Worm (Caenorhabditis elegans) whole organism, L1 larva: ENCODE data around the gene C13G5.2.

ENCODE experiments used
- C04F5.9 ChIP-seq: sonication (generic microtip); optimal IDR thresholded peaks from 2 replicates; lab custom pipeline; 2016; ENCODE audit warnings: missing genetic modification characterization, missing compliant biosample characterization
- C16A3.4 ChIP-seq: fragments of 150-350 bp; optimal IDR thresholded peaks from 2 replicates; lab custom pipeline; 2014; ENCODE audit warnings: missing biosample characterization, missing genetic modification characterization
- F16B12.6 ChIP-seq: fragments of 150-350 bp; optimal IDR thresholded peaks from 2 replicates; lab custom pipeline; 2014; ENCODE audit warnings: missing biosample characterization, missing genetic modification characterization
- aha-1 ChIP-seq: fragments of 150-350 bp; optimal IDR thresholded peaks from 2 replicates; lab custom pipeline; 2014; ENCODE audit warnings: missing biosample characterization, missing genetic modification characterization
- blmp-1 ChIP-seq: fragments of 150-350 bp; optimal IDR thresholded peaks from 2 replicates; lab custom pipeline; 2014; ENCODE audit warnings: missing biosample characterization, missing genetic modification characterization
- ceh-82 ChIP-seq, 3 experiments: fragments of 150-350 bp in 1 of 3; sonication (generic microtip) in 2 of 3; optimal IDR thresholded peaks; 2 replicates each; lab custom pipeline; 2014 to 2017; ENCODE audit warnings: missing biosample characterization in 3 of 3, missing genetic modification characterization in 3 of 3
- ces-1 ChIP-seq: fragments of 150-350 bp; optimal IDR thresholded peaks from 2 replicates; lab custom pipeline; 2014; ENCODE audit warnings: missing biosample characterization, missing genetic modification reagents, missing genetic modification characterization
- dpl-1 ChIP-seq, 3 experiments: fragments of 150-350 bp in 2 of 3; sonication (generic microtip) in 1 of 3; optimal IDR thresholded peaks; 2 replicates each; lab custom pipeline; 2014 to 2017; ENCODE audit warnings: missing biosample characterization in 3 of 3, missing genetic modification characterization in 3 of 3, missing genetic modification reagents in 3 of 3
- dsc-1 ChIP-seq: sonication (generic microtip); optimal IDR thresholded peaks from 2 replicates; lab custom pipeline; 2016; ENCODE audit warnings: mild to moderate bottlenecking, missing genetic modification characterization, missing compliant biosample characterization
- efl-1 ChIP-seq, 4 experiments: fragments of 150-350 bp; optimal IDR thresholded peaks in 3 of 4; peaks in 1 of 4; 1 replicate in 1 of 4; 2 replicates in 3 of 4; lab custom pipeline; 2014; ENCODE audit warnings: missing biosample characterization in 2 of 4, missing genetic modification characterization in 2 of 4, missing genetic modification reagents in 2 of 4
- egl-27 ChIP-seq, 2 experiments: fragments of 150-350 bp in 1 of 2; sonication (generic microtip); optimal IDR thresholded peaks; 3 replicates each; lab custom pipeline; 2017 to 2018; ENCODE audit warnings: missing biosample characterization in 2 of 2, missing genetic modification characterization in 2 of 2, missing genetic modification reagents in 2 of 2
- fkh-4 ChIP-seq: sonication (generic microtip); optimal IDR thresholded peaks from 2 replicates; lab custom pipeline; 2016; ENCODE audit warnings: missing compliant biosample characterization, missing genetic modification characterization, borderline replicate concordance
- isw-1 ChIP-seq: fragments of 200-800 bp; sonication (Bioruptor generic); IDR thresholded peaks from 2 replicates; pipeline ENCODE4 v1.3.6; 2022; ENCODE audit warnings: missing genetic modification characterization, missing compliant biosample characterization
- lin-14 ChIP-seq: fragments of 200-800 bp; sonication (Bioruptor generic); optimal IDR thresholded peaks from 2 replicates; lab custom pipeline; 2018; ENCODE audit warnings: mild to moderate bottlenecking, missing genetic modification characterization, moderate library complexity, missing compliant biosample characterization
- lin-15B ChIP-seq: fragments of 150-350 bp; sonication (generic microtip); optimal IDR thresholded peaks from 3 replicates; lab custom pipeline; 2014; ENCODE audit warnings: missing biosample characterization, missing genetic modification characterization
- lin-35 ChIP-seq, 2 experiments: fragments of 150-350 bp; optimal IDR thresholded peaks; 2 replicates each; lab custom pipeline; 2014; ENCODE audit warnings: missing biosample characterization in 2 of 2, missing genetic modification characterization in 2 of 2, missing genetic modification reagents in 2 of 2
- lin-39 ChIP-seq: fragments of 150-350 bp; optimal IDR thresholded peaks from 2 replicates; lab custom pipeline; 2014; ENCODE audit warnings: missing biosample characterization, missing genetic modification reagents, missing genetic modification characterization
- lsy-2 ChIP-seq, 2 experiments: fragments of 150-350 bp; optimal IDR thresholded peaks; 2 replicates each; lab custom pipeline; 2014; ENCODE audit warnings: missing biosample characterization in 2 of 2, missing genetic modification characterization in 2 of 2
- mdl-1 ChIP-seq, 2 experiments: fragments of 150-350 bp; optimal IDR thresholded peaks; 2 replicates each; lab custom pipeline; 2014 to 2017; ENCODE audit warnings: missing biosample characterization in 2 of 2, missing genetic modification characterization in 2 of 2, inconsistent platforms in 1 of 2
- mep-1 ChIP-seq: fragments of 150-350 bp; optimal IDR thresholded peaks from 2 replicates; lab custom pipeline; 2014; ENCODE audit warnings: missing biosample characterization, missing genetic modification characterization
- nhr-11 ChIP-seq: fragments of 150-350 bp; optimal IDR thresholded peaks from 2 replicates; lab custom pipeline; 2014; ENCODE audit warnings: missing biosample characterization, missing genetic modification characterization
- nhr-12 ChIP-seq: sonication (generic microtip); optimal IDR thresholded peaks from 2 replicates; lab custom pipeline; 2017; ENCODE audit warnings: missing biosample characterization, missing genetic modification characterization
- nhr-20 ChIP-seq: sonication (generic microtip); optimal IDR thresholded peaks from 2 replicates; lab custom pipeline; 2016; ENCODE audit warnings: mild to moderate bottlenecking, missing genetic modification characterization, missing compliant biosample characterization
- nhr-47 ChIP-seq: sonication (generic microtip); optimal IDR thresholded peaks from 2 replicates; lab custom pipeline; 2016; ENCODE audit warnings: mild to moderate bottlenecking, missing genetic modification characterization, moderate library complexity, missing compliant biosample characterization
- nhr-71 ChIP-seq: sonication (generic microtip); optimal IDR thresholded peaks from 2 replicates; lab custom pipeline; 2016; ENCODE audit warnings: mild to moderate bottlenecking, missing genetic modification characterization, moderate library complexity, missing compliant biosample characterization
- pax-3 ChIP-seq: fragments of 200-800 bp; sonication (Bioruptor generic); optimal IDR thresholded peaks from 2 replicates; lab custom pipeline; 2018; ENCODE audit warnings: mild to moderate bottlenecking, missing genetic modification characterization, moderate library complexity, missing compliant biosample characterization
- skn-1 ChIP-seq: fragments of 150-350 bp; optimal IDR thresholded peaks from 2 replicates; lab custom pipeline; 2014; ENCODE audit warnings: missing biosample characterization, missing genetic modification characterization
- snpc-4 ChIP-seq: fragments of 150-350 bp; optimal IDR thresholded peaks from 2 replicates; lab custom pipeline; 2014; ENCODE audit warnings: missing biosample characterization, missing genetic modification characterization
- snu-23 ChIP-seq: sonication (generic microtip); optimal IDR thresholded peaks from 2 replicates; lab custom pipeline; 2016; ENCODE audit warnings: missing genetic modification characterization, missing compliant biosample characterization
- sup-37 ChIP-seq: fragments of 200-800 bp; sonication (Bioruptor generic); optimal IDR thresholded peaks from 2 replicates; lab custom pipeline; 2018; ENCODE audit warnings: mild to moderate bottlenecking, missing genetic modification characterization, missing compliant biosample characterization
- tbx-2 ChIP-seq: sonication (generic microtip); optimal IDR thresholded peaks from 2 replicates; lab custom pipeline; 2016; ENCODE audit warnings: missing genetic modification characterization, missing compliant biosample characterization
- unc-30 ChIP-seq: sonication (generic microtip); optimal IDR thresholded peaks from 2 replicates; lab custom pipeline; 2017; ENCODE audit warnings: missing biosample characterization, missing genetic modification characterization
- unc-62 ChIP-seq: fragments of 150-350 bp; optimal IDR thresholded peaks from 2 replicates; lab custom pipeline; 2014; ENCODE audit warnings: missing biosample characterization, missing genetic modification reagents, missing genetic modification characterization
- unc-86 ChIP-seq: sonication (generic microtip); optimal IDR thresholded peaks from 2 replicates; lab custom pipeline; 2016; ENCODE audit warnings: missing genetic modification characterization, missing compliant biosample characterization
- unc-98 ChIP-seq: fragments of 200-800 bp; sonication (Bioruptor generic); IDR thresholded peaks from 2 replicates; pipeline ENCODE4 v1.3.6; 2022; ENCODE audit warnings: missing genetic modification characterization, missing compliant biosample characterization
- vab-15 ChIP-seq: sonication (generic microtip); optimal IDR thresholded peaks from 2 replicates; lab custom pipeline; 2017; ENCODE audit warnings: missing genotype, mild to moderate bottlenecking, missing genetic modification characterization, missing compliant biosample characterization
- xbp-1 ChIP-seq: sonication (generic microtip); optimal IDR thresholded peaks from 2 replicates; lab custom pipeline; 2016; ENCODE audit warnings: missing genetic modification characterization, missing compliant biosample characterization
- zag-1 ChIP-seq: fragments of 150-350 bp; optimal IDR thresholded peaks from 2 replicates; lab custom pipeline; 2014; ENCODE audit warnings: missing biosample characterization, missing genetic modification characterization
- zip-4 ChIP-seq: fragments of 200-800 bp; sonication (Bioruptor generic); optimal IDR thresholded peaks from 2 replicates; lab custom pipeline; 2018; ENCODE audit warnings: mild to moderate bottlenecking, missing genetic modification characterization, moderate library complexity, missing compliant biosample characterization
- ztf-11 ChIP-seq, 2 experiments: sonication (generic microtip); optimal IDR thresholded peaks; 2 replicates each; lab custom pipeline; 2016 to 2017; ENCODE audit warnings: missing genetic modification characterization in 2 of 2, missing biosample characterization in 1 of 2, missing compliant biosample characterization in 1 of 2

C13G5.2 gene

ce11 chrIII:8616587-8616986, 1.7 kb downstream of the C13G5.2 start, which contains the start of gene C06E1.11:
Gene C06E1.11 (minus strand): TSS chrIII:8616687.
- TF ChIP-seq dpl-1 (GFP tag; optimal IDR thresholded peaks at IDR 0.05; lab: Kevin White, UChicago) = no peak
- no peak for TF ChIP-seq efl-1 (optimal IDR thresholded peaks at IDR 0.05; lab: Kevin White, UChicago)
- peak in 1 of 2 experiments; percentile 35 for TF ChIP-seq efl-1 (GFP tag; optimal IDR thresholded peaks at IDR 0.05 in 1 of 2; lab: Kevin White, UChicago)

DNA sequence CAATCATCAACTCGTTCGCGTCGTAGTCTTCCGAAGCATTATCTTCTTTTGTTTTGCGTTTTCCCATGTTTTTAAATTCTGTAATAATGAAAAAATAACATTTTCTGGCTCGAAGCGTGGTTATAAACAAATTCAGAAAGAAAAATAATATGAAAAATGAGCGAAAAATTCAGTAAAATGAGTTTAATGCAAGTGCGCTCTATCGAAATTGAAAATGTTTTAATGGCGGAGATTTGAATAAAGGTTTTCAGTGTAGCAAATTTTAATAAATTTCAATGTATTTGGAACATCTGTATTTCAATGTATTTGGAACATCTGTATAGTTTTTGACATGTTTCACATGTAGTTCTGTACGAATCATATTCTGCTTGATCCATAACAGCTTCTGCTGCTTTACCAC, 3.8 kb downstream of the C13G5.2 start, which contains the start of gene rha-2:
Gene rha-2 (minus strand): TSS at position 80 of the 400 bp plus-strand sequence.
- TF ChIP-seq nhr-47 (tag; lab: Kevin White, UChicago) (peak; percentile 3), nhr-12 (tag; lab: Kevin White, UChicago) (no peak), aha-1 (tag; lab: Kevin White, UChicago) (no peak), lin-15B (tag; lab: Kevin White, UChicago) (peak; percentile 12), unc-86 (tag; lab: Kevin White, UChicago) (no peak), snu-23 (GFP tag; lab: Kevin White, UChicago) (peak; percentile 13), zag-1 (tag; lab: Kevin White, UChicago) (no peak), F16B12.6 (peak; percentile 22), ces-1 (GFP tag; lab: Kevin White, UChicago) (no peak), ztf-11 (tag; optimal IDR thresholded peaks at IDR 0.05; lab: Kevin White, UChicago) (no peak), skn-1 (tag; lab: Kevin White, UChicago) (no peak), lin-14 (GFP tag; lab: Kevin White, UChicago) (no peak), fkh-4 (tag; lab: Kevin White, UChicago) (no peak), isw-1 (GFP tag; lab: Robert Waterston, UW) (peak; percentile 12; the same call in 1 of the 2 replicates), lin-39 (tag; lab: Kevin White, UChicago) (peak; percentile 11), blmp-1 (peak; percentile 15), tbx-2 (no peak), lsy-2 (tag; optimal IDR thresholded peaks at IDR 0.05; lab: Kevin White, UChicago) (peak; percentile 31 to 72), egl-27 (tag; optimal IDR thresholded peaks at IDR 0.05; lab: Kevin White, UChicago) (no peak), nhr-11 (no peak), efl-1 (optimal IDR thresholded peaks at IDR 0.05; lab: Kevin White, UChicago) (peak; percentile 62 to 88), efl-1 (GFP tag; optimal IDR thresholded peaks at IDR 0.05 in 1 of 2; lab: Kevin White, UChicago) (peak; percentile 90 to 99), C16A3.4 (tag; lab: Kevin White, UChicago) (peak; percentile 42), ceh-82 (tag; optimal IDR thresholded peaks at IDR 0.05; lab: Kevin White, UChicago) (peak in 1 of 3 experiments; percentile 27), nhr-71 (tag; lab: Kevin White, UChicago) (no peak), C04F5.9 (tag; lab: Kevin White, UChicago) (no peak), zip-4 (GFP tag; lab: Kevin White, UChicago) (no peak), lin-35 (GFP tag; optimal IDR thresholded peaks at IDR 0.05; lab: Kevin White, UChicago) (peak; percentile 89 to 95), dpl-1 (GFP tag; optimal IDR thresholded peaks at IDR 0.05; lab: Kevin White, UChicago) (peak; percentile 83 to 91 (median 88)), pax-3 (no peak), unc-30 (tag; lab: Kevin White, UChicago) (no peak), xbp-1 (tag; lab: Kevin White, UChicago) (peak; percentile 5), unc-98 (GFP tag; lab: Robert Waterston, UW) (no peak)

ce11 chrIII:8613573-8613972, 4.7 kb downstream of the C13G5.2 start:
- TF ChIP-seq dsc-1 (tag; lab: Kevin White, UChicago) (no peak), snpc-4 (no peak), lin-15B (tag; lab: Kevin White, UChicago) (no peak), vab-15 (tag; lab: Kevin White, UChicago) (no peak), nhr-20 (tag; lab: Kevin White, UChicago) (no peak), C04F5.9 (tag; lab: Kevin White, UChicago) (no peak), mdl-1 (tag; optimal IDR thresholded peaks at IDR 0.05; lab: Kevin White, UChicago) (no peak), sup-37 (GFP tag; lab: Kevin White, UChicago) (no peak), unc-98 (GFP tag; lab: Robert Waterston, UW) (no peak), unc-30 (tag; lab: Kevin White, UChicago) (no peak), mep-1 (tag; lab: Kevin White, UChicago) (no peak), unc-62 (GFP tag; lab: Kevin White, UChicago) (no peak)
- TF ChIP-seq, all 84 proteins: peak for 0
